Worm (Caenorhabditis elegans): ENCODE results near the gene got-2.2.

ce11 chrX:6211322-6211820 lies 29.4 kb upstream of the got-2.2 start:
- TF ChIP-seq nhr-237 (tag; optimal IDR thresholded peaks at IDR 0.05), result no peak
- TF ChIP-seq lsy-2 (tag; optimal IDR thresholded peaks at IDR 0.05), result no peak
- no peak for TF ChIP-seq blmp-1 (tag; optimal IDR thresholded peaks at IDR 0.05)
- TF ChIP-seq snpc-4 (tag; optimal IDR thresholded peaks at IDR 0.05), result no peak
- TF ChIP-seq sptf-1 (tag; optimal IDR thresholded peaks at IDR 0.05), result no peak
- TF ChIP-seq pha-4 (tag; optimal IDR thresholded peaks at IDR 0.05), result no peak
- no peak for TF ChIP-seq elt-3 (tag; optimal IDR thresholded peaks at IDR 0.05)
- TF ChIP-seq flh-1 (GFP tag; optimal IDR thresholded peaks at IDR 0.05), result no peak
- no peak for TF ChIP-seq lin-13 (tag; optimal IDR thresholded peaks at IDR 0.05)
- TF ChIP-seq ztf-11 (tag; optimal IDR thresholded peaks at IDR 0.05), result no peak
- TF ChIP-seq nhr-12 (tag; optimal IDR thresholded peaks at IDR 0.05), result no peak
- no peak for TF ChIP-seq nhr-76 (tag; optimal IDR thresholded peaks at IDR 0.05)
